Fruit fly (Drosophila melanogaster) whole organism, embryonic: ENCODE measurements around the gene Pde9.

ENCODE experiments used
- B-H1 ChIP-seq: fragments of 200-800 bp; sonication (Bioruptor generic); IDR thresholded peaks from 3 replicates; pipeline ENCODE4 v1.3.6; 2022; ENCODE audit warnings: missing biosample characterization, missing genetic modification characterization
- BEAF-32 ChIP-seq: fragments of 200-800 bp; sonication (Bioruptor generic); optimal IDR thresholded peaks from 3 replicates; lab custom pipeline; 2017; ENCODE audit warnings: missing biosample characterization, missing genetic modification characterization, mild to moderate bottlenecking, moderate library complexity, missing genetic modification reagents
- C15 ChIP-seq: fragments of 200-800 bp; sonication (Bioruptor generic); IDR thresholded peaks from 3 replicates; pipeline ENCODE4 v1.3.6; 2022; ENCODE audit warnings: missing biosample characterization, missing genetic modification characterization
- CG10959 ChIP-seq: fragments of 200-800 bp; sonication (Bioruptor generic); IDR thresholded peaks from 2 replicates; pipeline ENCODE4 v1.3.6; 2022; ENCODE audit warnings: missing biosample characterization, missing genetic modification characterization
- CG11695 ChIP-seq: fragments of 200-800 bp; sonication (Bioruptor generic); IDR thresholded peaks from 3 replicates; pipeline ENCODE4 v1.3.6; 2022; ENCODE audit warnings: missing biosample characterization, missing genetic modification characterization
- CG12071 ChIP-seq: fragments of 200-800 bp; sonication (Bioruptor generic); optimal IDR thresholded peaks from 3 replicates; lab custom pipeline; 2018; ENCODE audit warnings: missing biosample characterization, mild to moderate bottlenecking, missing genetic modification characterization
- CG13624 ChIP-seq: fragments of 200-800 bp; sonication (Bioruptor generic); optimal IDR thresholded peaks from 2 replicates; lab custom pipeline; 2016; ENCODE audit warnings: missing biosample characterization, missing genetic modification characterization
- CG16779 ChIP-seq: fragments of 200-800 bp; sonication (Bioruptor generic); IDR thresholded peaks from 2 replicates; pipeline ENCODE4 v1.3.6; 2022; ENCODE audit warnings: missing biosample characterization, missing genetic modification characterization
- CG34376 ChIP-seq: fragments of 200-800 bp; sonication (Bioruptor generic); optimal IDR thresholded peaks from 2 replicates; lab custom pipeline; 2018; ENCODE audit warnings: missing biosample characterization, mild to moderate bottlenecking, missing genetic modification characterization
- CG4328 ChIP-seq: fragments of 200-800 bp; sonication (Bioruptor generic); optimal IDR thresholded peaks from 3 replicates; lab custom pipeline; 2017; ENCODE audit warnings: missing biosample characterization, missing genetic modification reagents, missing genetic modification characterization
- CG4360 ChIP-seq: fragments of 200-800 bp; sonication (Bioruptor generic); IDR thresholded peaks from 2 replicates; pipeline ENCODE4 v1.3.6; 2022; ENCODE audit warnings: missing biosample characterization, missing genetic modification characterization
- CG6175 ChIP-seq: fragments of 200-800 bp; sonication (Bioruptor generic); IDR thresholded peaks from 3 replicates; pipeline ENCODE4 v1.3.6; 2022; ENCODE audit warnings: missing biosample characterization, missing genetic modification characterization
- CG6254 ChIP-seq: fragments of 200-800 bp; sonication (Bioruptor generic); optimal IDR thresholded peaks from 3 replicates; lab custom pipeline; 2017; ENCODE audit warnings: mild to moderate bottlenecking, missing biosample characterization, missing genetic modification reagents, missing genetic modification characterization
- CG9215 ChIP-seq: fragments of 200-800 bp; sonication (Bioruptor generic); IDR thresholded peaks from 2 replicates; pipeline ENCODE4 v1.3.6; 2022; ENCODE audit warnings: missing biosample characterization, missing genetic modification characterization
- CG9817 ChIP-seq: fragments of 200-800 bp; sonication (Bioruptor generic); optimal IDR thresholded peaks from 2 replicates; lab custom pipeline; 2018; ENCODE audit warnings: missing biosample characterization, mild to moderate bottlenecking, missing genetic modification characterization, moderate library complexity
- D19A ChIP-seq: fragments of 200-800 bp; optimal IDR thresholded peaks from 3 replicates; lab custom pipeline; 2019; ENCODE audit warnings: missing biosample characterization, mild to moderate bottlenecking, missing genetic modification characterization, moderate library complexity
- Dip3 ChIP-seq: fragments of 200-800 bp; sonication (Bioruptor generic); optimal IDR thresholded peaks from 3 replicates; lab custom pipeline; 2016; ENCODE audit warnings: missing biosample characterization, missing genetic modification characterization
- Dref ChIP-seq: fragments of 200-800 bp; sonication (Bioruptor generic); IDR thresholded peaks from 2 replicates; pipeline ENCODE4 v1.3.6; 2022; ENCODE audit warnings: missing biosample characterization, missing genetic modification characterization
- Eip74EF ChIP-seq, 2 experiments: fragments of 200-800 bp in 1 of 2; fragments of >200 bp in 1 of 2; sonication (Bioruptor generic) in 1 of 2; optimal IDR thresholded peaks; 2 replicates each; lab custom pipeline; 2017 to 2019; ENCODE audit warnings: missing biosample characterization in 2 of 2, missing genetic modification characterization in 2 of 2, mild to moderate bottlenecking in 1 of 2, moderate library complexity in 1 of 2
- Gsc ChIP-seq: fragments of 200-800 bp; sonication (Bioruptor generic); IDR thresholded peaks from 2 replicates; pipeline ENCODE4 v1.3.6; 2022; ENCODE audit warnings: missing biosample characterization, missing genetic modification characterization
- Lpt ChIP-seq: fragments of >200 bp; optimal IDR thresholded peaks from 2 replicates; lab custom pipeline; 2018; ENCODE audit warnings: missing biosample characterization, missing genetic modification characterization
- Neu2 ChIP-seq: fragments of 200-800 bp; sonication (Bioruptor generic); optimal IDR thresholded peaks from 3 replicates; lab custom pipeline; 2016; ENCODE audit warnings: missing biosample characterization, missing genetic modification characterization, borderline replicate concordance
- Optix ChIP-seq: fragments of 200-800 bp; sonication (Bioruptor generic); IDR thresholded peaks from 3 replicates; pipeline ENCODE4 v1.3.6; 2022; ENCODE audit warnings: missing biosample characterization, missing genetic modification characterization
- Scr ChIP-seq: fragments of 200-800 bp; sonication (Bioruptor generic); IDR thresholded peaks from 2 replicates; pipeline ENCODE4 v1.3.6; 2022; ENCODE audit warnings: missing biosample characterization, missing genetic modification characterization; ENCODE audit not compliant: partially characterized antibody
- ara ChIP-seq: fragments of 200-800 bp; sonication (Bioruptor generic); IDR thresholded peaks from 2 replicates; pipeline ENCODE4 v1.3.6; 2022; ENCODE audit warnings: missing biosample characterization, missing genetic modification characterization
- ash1 ChIP-seq: fragments of 200-800 bp; sonication (Bioruptor generic); optimal IDR thresholded peaks from 2 replicates; lab custom pipeline; 2018; ENCODE audit warnings: missing biosample characterization, mild to moderate bottlenecking, missing genetic modification characterization
- br ChIP-seq: fragments of >200 bp; optimal IDR thresholded peaks from 2 replicates; lab custom pipeline; 2017
- cato ChIP-seq: fragments of 200-800 bp; sonication (Bioruptor generic); optimal IDR thresholded peaks from 2 replicates; lab custom pipeline; 2016; ENCODE audit warnings: missing biosample characterization, missing genetic modification characterization, borderline replicate concordance
- dmrt99B ChIP-seq: fragments of 200-800 bp; sonication (Bioruptor generic); optimal IDR thresholded peaks from 2 replicates; lab custom pipeline; 2018; ENCODE audit warnings: missing biosample characterization, mild to moderate bottlenecking, missing genetic modification characterization, moderate library complexity
- ems ChIP-seq: fragments of 200-800 bp; sonication (Bioruptor generic); optimal IDR thresholded peaks from 3 replicates; lab custom pipeline; 2016; ENCODE audit warnings: missing biosample characterization, missing genetic modification characterization
- fd3F ChIP-seq: fragments of 200-800 bp; sonication (Bioruptor generic); optimal IDR thresholded peaks from 2 replicates; lab custom pipeline; 2018; ENCODE audit warnings: missing biosample characterization, mild to moderate bottlenecking, missing genetic modification characterization, moderate library complexity
- grau ChIP-seq: fragments of 200-800 bp; optimal IDR thresholded peaks from 3 replicates; lab custom pipeline; 2019; ENCODE audit warnings: missing biosample characterization, mild to moderate bottlenecking, missing genetic modification characterization, moderate library complexity
- hkb ChIP-seq, 2 experiments: fragments of 200-800 bp in 1 of 2; fragments of >200 bp in 1 of 2; sonication (Bioruptor generic) in 1 of 2; IDR thresholded peaks in 1 of 2; optimal IDR thresholded peaks in 1 of 2; 2 replicates each; pipeline versions ENCODE4 v1.3.6 to Lab custom; 2017 to 2022; ENCODE audit warnings: missing biosample characterization in 1 of 2, missing genetic modification characterization in 1 of 2
- insv ChIP-seq, 2 experiments: fragments of 200-800 bp; sonication (Bioruptor generic); optimal IDR thresholded peaks; 3 replicates each; lab custom pipeline; 2016 to 2018; ENCODE audit warnings: missing biosample characterization in 2 of 2, missing genetic modification characterization in 2 of 2
- lmd ChIP-seq: fragments of 200-800 bp; sonication (Bioruptor generic); IDR thresholded peaks from 2 replicates; pipeline ENCODE4 v1.3.6; 2022; ENCODE audit warnings: missing biosample characterization, missing genetic modification characterization
- lov ChIP-seq, 2 experiments: fragments of 200-800 bp in 1 of 2; fragments of >200 bp in 1 of 2; sonication (Bioruptor generic) in 1 of 2; IDR thresholded peaks in 1 of 2; optimal IDR thresholded peaks in 1 of 2; 2 replicates in 1 of 2; 3 replicates in 1 of 2; pipeline versions ENCODE4 v1.3.6 to Lab custom; 2017 to 2022; ENCODE audit warnings: missing biosample characterization in 1 of 2, missing genetic modification characterization in 1 of 2
- luna ChIP-seq: fragments of 200-800 bp; sonication (Bioruptor generic); optimal IDR thresholded peaks from 2 replicates; lab custom pipeline; 2016; ENCODE audit warnings: missing biosample characterization, missing genetic modification characterization
- mam ChIP-seq: fragments of 200-800 bp; sonication (Bioruptor generic); optimal IDR thresholded peaks from 3 replicates; lab custom pipeline; 2016; ENCODE audit warnings: missing biosample characterization, missing genetic modification characterization
- org-1 ChIP-seq: fragments of 200-800 bp; sonication (Bioruptor generic); optimal IDR thresholded peaks from 2 replicates; lab custom pipeline; 2017; ENCODE audit warnings: missing biosample characterization, missing genetic modification characterization
- pfk ChIP-seq: fragments of 200-800 bp; sonication (Bioruptor generic); optimal IDR thresholded peaks from 2 replicates; lab custom pipeline; 2018; ENCODE audit warnings: missing biosample characterization, mild to moderate bottlenecking, missing genetic modification characterization, moderate library complexity
- pzg ChIP-seq: fragments of 200-800 bp; sonication (Bioruptor generic); optimal IDR thresholded peaks from 3 replicates; lab custom pipeline; 2018; ENCODE audit warnings: missing biosample characterization, mild to moderate bottlenecking, missing genetic modification characterization, moderate library complexity
- rib ChIP-seq: fragments of 200-800 bp; sonication (Bioruptor generic); IDR thresholded peaks from 2 replicates; pipeline ENCODE4 v1.3.6; 2022; ENCODE audit warnings: missing biosample characterization, missing genetic modification characterization
- salm ChIP-seq: fragments of 200-800 bp; sonication (Bioruptor generic); optimal IDR thresholded peaks from 2 replicates; lab custom pipeline; 2018; ENCODE audit warnings: missing biosample characterization, mild to moderate bottlenecking, missing genetic modification characterization
- scrt ChIP-seq: fragments of 200-800 bp; sonication (Bioruptor generic); optimal IDR thresholded peaks from 2 replicates; lab custom pipeline; 2018; ENCODE audit warnings: missing biosample characterization, mild to moderate bottlenecking, missing genetic modification characterization, moderate library complexity
- sens-2 ChIP-seq: fragments of 200-800 bp; sonication (Bioruptor generic); IDR thresholded peaks from 2 replicates; pipeline ENCODE4 v1.3.6; 2022; ENCODE audit warnings: missing biosample characterization, missing genetic modification characterization
- sqz ChIP-seq: fragments of 200-800 bp; sonication (Bioruptor generic); optimal IDR thresholded peaks from 3 replicates; lab custom pipeline; 2018; ENCODE audit warnings: missing biosample characterization, mild to moderate bottlenecking, missing genetic modification characterization
- tin ChIP-seq: fragments of 200-800 bp; sonication (Bioruptor generic); optimal IDR thresholded peaks from 3 replicates; lab custom pipeline; 2016; ENCODE audit warnings: missing biosample characterization, missing genetic modification characterization
- tna ChIP-seq: fragments of 200-800 bp; sonication (Bioruptor generic); IDR thresholded peaks from 2 replicates; pipeline ENCODE4 v1.3.6; 2022; ENCODE audit warnings: missing biosample characterization, missing genetic modification characterization; ENCODE audit not compliant: partially characterized antibody
- vvl ChIP-seq: fragments of 200-800 bp; sonication (Bioruptor generic); IDR thresholded peaks from 2 replicates; pipeline ENCODE4 v1.3.6; 2022; ENCODE audit warnings: missing biosample characterization, missing genetic modification characterization
- yki ChIP-seq: fragments of >200 bp; optimal IDR thresholded peaks from 3 replicates; lab custom pipeline; 2018

The Pde9 gene

DNA sequence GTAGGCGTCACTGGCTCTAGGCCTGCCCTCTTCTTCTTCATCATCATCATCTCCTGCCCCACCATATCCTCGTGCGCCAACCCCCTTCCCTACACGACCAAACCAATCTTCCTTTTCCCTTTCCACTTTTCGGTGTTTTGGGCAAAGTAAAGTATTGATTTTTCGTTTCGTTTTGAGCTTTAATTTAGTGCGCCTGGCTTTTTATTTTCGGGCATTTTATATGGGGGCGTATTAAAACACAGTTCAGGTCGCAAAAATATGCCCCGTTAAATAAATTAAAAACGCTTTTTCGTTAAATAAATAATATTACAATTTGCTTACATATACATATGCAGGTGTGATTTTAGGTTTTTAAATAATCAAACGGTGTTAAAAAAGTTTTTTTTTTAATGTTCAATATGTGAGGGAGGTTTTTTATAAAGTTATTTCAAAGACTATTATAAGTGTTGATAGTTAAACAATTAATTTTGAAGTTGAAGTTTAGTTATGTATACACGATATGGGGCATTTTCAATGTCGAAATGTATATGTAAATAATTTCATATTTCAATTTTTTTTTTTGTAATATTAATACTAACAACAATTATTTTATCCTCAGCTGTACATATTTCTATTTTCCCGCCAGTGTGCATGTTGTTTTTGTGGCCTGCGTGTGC lies 159.3 kb downstream of the Pde9 start (continued):
- TF ChIP-seq Scr (GFP tag; lab: Robert Waterston, UW) = no peak
- no peak for TF ChIP-seq CG10959 (GFP tag; lab: Robert Waterston, UW)
- no peak for TF ChIP-seq pzg (GFP tag; lab: Kevin White, UChicago)
- TF ChIP-seq ems (GFP tag; lab: Kevin White, UChicago) = no peak
- TF ChIP-seq dmrt99B (tag; lab: Kevin White, UChicago) = peak; percentile 90
- peak; percentile 10 for TF ChIP-seq cato (GFP tag; lab: Kevin White, UChicago)
- TF ChIP-seq ara (GFP tag; lab: Robert Waterston, UW) = no peak; the same call in 1 of the 2 replicates
- TF ChIP-seq yki = no peak
- peak; percentile 71 for TF ChIP-seq scrt
- peak; percentile 42 for TF ChIP-seq tin
- no peak for TF ChIP-seq CG16779 (GFP tag; lab: Robert Waterston, UW)
- TF ChIP-seq mam (GFP tag; lab: Kevin White, UChicago) = peak; percentile 18
- no peak for TF ChIP-seq C15
- TF ChIP-seq salm (tag; lab: Kevin White, UChicago) = peak; percentile 35
- TF ChIP-seq org-1 = peak; percentile 64
- peak; percentile 19 for TF ChIP-seq CG6254 (GFP tag; lab: Kevin White, UChicago)
- TF ChIP-seq insv (GFP tag; optimal IDR thresholded peaks at IDR 0.05; lab: Kevin White, UChicago) = no peak
- no peak for TF ChIP-seq CG6175 (GFP tag; lab: Robert Waterston, UW)
- TF ChIP-seq Neu2 (GFP tag; lab: Kevin White, UChicago) = no peak
- TF ChIP-seq rib (GFP tag; lab: Robert Waterston, UW) = no peak
- no peak for TF ChIP-seq Gsc (GFP tag; lab: Robert Waterston, UW)
- TF ChIP-seq sens-2 (GFP tag; lab: Robert Waterston, UW) = no peak
- TF ChIP-seq grau (tag; lab: Kevin White, UChicago) = peak; percentile 81
- no peak for TF ChIP-seq Dref (GFP tag; lab: Robert Waterston, UW)
- TF ChIP-seq sqz (GFP tag; lab: Kevin White, UChicago) = no peak
- no peak for TF ChIP-seq CG34376 (GFP tag; lab: Kevin White, UChicago)
- no peak for TF ChIP-seq tna (GFP tag; lab: Robert Waterston, UW)
- TF ChIP-seq lov (optimal IDR thresholded peaks at IDR 0.05; lab: Kevin White, UChicago) = no peak
- TF ChIP-seq lov (GFP tag; IDR thresholded peaks at IDR 0.05; lab: Robert Waterston, UW) = no peak
- TF ChIP-seq Lpt (GFP tag; lab: Kevin White, UChicago) = no peak
- no peak for TF ChIP-seq CG9215 (GFP tag; lab: Robert Waterston, UW)
- no peak for TF ChIP-seq hkb (optimal IDR thresholded peaks at IDR 0.05; lab: Kevin White, UChicago)
- no peak; the same call in 1 of the 2 replicates for TF ChIP-seq hkb (GFP tag; IDR thresholded peaks at IDR 0.05; lab: Robert Waterston, UW)
- peak; percentile 70 for TF ChIP-seq D19A (tag; lab: Kevin White, UChicago)
- peak in 1 of 2 experiments; percentile 79 for TF ChIP-seq Eip74EF (GFP tag; optimal IDR thresholded peaks at IDR 0.05; lab: Kevin White, UChicago)
- no peak for TF ChIP-seq CG13624 (GFP tag; lab: Kevin White, UChicago)
- TF ChIP-seq CG12071 (GFP tag; lab: Kevin White, UChicago) = no peak
- peak; percentile 79 for TF ChIP-seq CG11695 (GFP tag; lab: Robert Waterston, UW)
- TF ChIP-seq luna = no peak
- no peak for TF ChIP-seq br (lab: Kevin White, UChicago)
- TF ChIP-seq vvl (GFP tag; lab: Robert Waterston, UW) = peak; percentile 62
- no peak for TF ChIP-seq CG4360
- TF ChIP-seq ash1 = no peak
- TF ChIP-seq lmd (GFP tag; lab: Robert Waterston, UW) = peak; percentile 52; the same call in 1 of the 2 replicates
- TF ChIP-seq CG4328 (GFP tag; lab: Kevin White, UChicago) = peak; percentile 35
- TF ChIP-seq Optix (GFP tag; lab: Robert Waterston, UW) = no peak
- TF ChIP-seq fd3F = peak; percentile 67
- no peak for TF ChIP-seq B-H1
- peak; percentile 27 for TF ChIP-seq Dip3 (GFP tag; lab: Kevin White, UChicago)
- peak; percentile 59 for TF ChIP-seq CG9817
- TF ChIP-seq pfk = no peak
- TF ChIP-seq BEAF-32 (GFP tag; lab: Kevin White, UChicago) = no peak
